Fruit fly (Drosophila melanogaster): ENCODE measurements around the gene CG43694.
A peak's percentile ranks its signal among the peaks of the same experiment; 100 is the strongest.

dm6 chr3R:23472011-23472958 is 46.5 kb upstream of the CG43694 start, which contains the start of gene CG4374:
- TF ChIP-seq EcR (GFP tag; optimal IDR thresholded peaks at IDR 0.05) (peak; percentile 99), Pif1A (GFP tag; optimal IDR thresholded peaks at IDR 0.05) (no peak), Ets98B (GFP tag; IDR thresholded peaks at IDR 0.05) (no peak), CG12605 (GFP tag; IDR thresholded peaks at IDR 0.05) (no peak), CG10348 (GFP tag; IDR thresholded peaks at IDR 0.05) (no peak), CG17806 (tag; optimal IDR thresholded peaks at IDR 0.05) (no peak), D1 (tag; optimal IDR thresholded peaks at IDR 0.05) (no peak), CG34367 (tag; optimal IDR thresholded peaks at IDR 0.05) (no peak)
